Worm (Caenorhabditis elegans) whole organism, L2 larva: ENCODE data around the gene nhr-260.

ENCODE experiments used
- R02D3.7 ChIP-seq: fragments of 150-350 bp; optimal IDR thresholded peaks from 2 replicates; lab custom pipeline; 2014; ENCODE audit warnings: missing biosample characterization, missing genetic modification characterization
- ama-1 ChIP-seq: fragments of 150-350 bp; optimal IDR thresholded peaks from 2 replicates; lab custom pipeline; 2018; ENCODE audit warnings: inconsistent platforms
- dmd-4 ChIP-seq: sonication (generic microtip); optimal IDR thresholded peaks from 2 replicates; lab custom pipeline; 2017; ENCODE audit warnings: missing biosample characterization, missing genetic modification characterization
- fos-1 ChIP-seq: fragments of 150-350 bp; optimal IDR thresholded peaks from 2 replicates; lab custom pipeline; 2014; ENCODE audit warnings: missing biosample characterization, missing genetic modification characterization
- ztf-11 ChIP-seq: sonication (generic microtip); optimal IDR thresholded peaks from 2 replicates; lab custom pipeline; 2017; ENCODE audit warnings: missing biosample characterization, missing genetic modification characterization

- TF ChIP-seq dmd-4 (tag; lab: Kevin White, UChicago) = no peak
- TF ChIP-seq ztf-11 (tag; lab: Kevin White, UChicago) = no peak
- no peak for TF ChIP-seq ama-1
- TF ChIP-seq R02D3.7 (tag; lab: Kevin White, UChicago) = no peak
- TF ChIP-seq fos-1 (tag; lab: Kevin White, UChicago) = no peak
These were observed 22.9 kb upstream of the nhr-260 start, which contains the start of gene trx-5 for ce11 chrV:1534315-1534714.
